Fruit fly (Drosophila melanogaster): ENCODE measurements around the gene CG1907.

CG1907 gene

dm6 chr3R:29591481-29592138 lies 27.3 kb upstream of the CG1907 start, which contains the start of gene alph:
Gene alph, plus strand, starts transcription at chr3R:29591831.
- TF ChIP-seq Clk (GFP tag; optimal IDR thresholded peaks at IDR 0.05) (no peak), CG1620 (GFP tag; optimal IDR thresholded peaks at IDR 0.05) (no peak), CG12768 (GFP tag; optimal IDR thresholded peaks at IDR 0.05) (no peak), ovo (GFP tag; optimal IDR thresholded peaks at IDR 0.05) (no peak), Mnt (GFP tag; optimal IDR thresholded peaks at IDR 0.05) (peak; percentile 28), Hr96 (GFP tag; optimal IDR thresholded peaks at IDR 0.05) (peak; percentile 13), kay (GFP tag; ENCODE audit: borderline replicate concordance) (no peak), tj (GFP tag; optimal IDR thresholded peaks at IDR 0.05) (no peak), pad (GFP tag; optimal IDR thresholded peaks at IDR 0.05) (no peak), CG33017 (tag; optimal IDR thresholded peaks at IDR 0.05) (no peak), toe (GFP tag; optimal IDR thresholded peaks at IDR 0.05) (peak; percentile 20), CG5204 (GFP tag; optimal IDR thresholded peaks at IDR 0.05) (no peak), CG11617 (GFP tag; optimal IDR thresholded peaks at IDR 0.05) (no peak), CG14711 (tag; optimal IDR thresholded peaks at IDR 0.05) (no peak), cnc (optimal IDR thresholded peaks at IDR 0.05) (no peak), CG7045 (GFP tag; optimal IDR thresholded peaks at IDR 0.05) (no peak)

DNA sequence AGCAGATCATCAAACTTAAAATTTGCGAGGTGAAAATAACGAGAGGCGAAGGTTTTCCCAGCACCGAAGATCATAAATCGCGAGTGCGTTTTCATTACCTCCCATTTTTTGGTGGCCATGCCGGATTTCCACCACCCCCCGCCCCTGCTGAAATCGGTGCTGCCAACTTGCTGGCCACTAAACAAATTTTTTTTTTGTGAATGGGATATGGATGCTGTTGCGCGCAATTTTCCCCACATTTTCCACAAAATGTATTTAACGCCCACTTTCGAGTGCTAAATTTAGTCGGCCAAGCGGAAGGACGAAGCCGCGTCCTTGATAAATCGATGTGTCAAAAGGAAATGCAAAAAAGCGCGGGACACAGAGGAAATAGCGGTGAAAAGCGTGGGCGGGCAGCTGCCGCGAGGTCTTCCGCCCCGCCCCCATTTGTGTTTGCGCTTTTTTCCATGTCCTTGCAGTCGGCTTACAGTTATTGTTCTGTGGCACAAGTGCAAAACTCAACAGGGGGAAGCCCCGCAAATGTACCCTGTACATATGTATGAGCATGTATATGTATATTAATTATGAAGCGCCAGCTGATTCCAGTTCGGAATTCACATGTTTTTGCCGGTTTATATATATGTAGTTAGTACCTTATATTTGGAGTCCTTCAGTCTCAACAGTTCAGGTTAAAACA lies 26.6 kb upstream of the CG1907 start:
- no peak for TF ChIP-seq CG33017 (tag; optimal IDR thresholded peaks at IDR 0.05)
- no peak for TF ChIP-seq CG1620 (GFP tag; optimal IDR thresholded peaks at IDR 0.05)
- TF ChIP-seq kay (GFP tag; ENCODE audit: borderline replicate concordance): no peak
- no peak for TF ChIP-seq Mnt (GFP tag; optimal IDR thresholded peaks at IDR 0.05)
- no peak for TF ChIP-seq Crg-1 (GFP tag; optimal IDR thresholded peaks at IDR 0.05)
- TF ChIP-seq bab1 (GFP tag; optimal IDR thresholded peaks at IDR 0.05): no peak
- TF ChIP-seq ovo (GFP tag; optimal IDR thresholded peaks at IDR 0.05): no peak
- no peak for TF ChIP-seq cic (GFP tag; optimal IDR thresholded peaks at IDR 0.05)

dm6 chr3R:29600762-29601161 lies 18.1 kb upstream of the CG1907 start, which contains the start of gene CG7568:
Gene CG7568, minus strand, starts transcription at chr3R:29600862.
- TF ChIP-seq CG5204 (GFP tag; optimal IDR thresholded peaks at IDR 0.05) (no peak), CG12768 (GFP tag; optimal IDR thresholded peaks at IDR 0.05) (no peak), CG7045 (GFP tag; optimal IDR thresholded peaks at IDR 0.05) (no peak), Crg-1 (GFP tag; optimal IDR thresholded peaks at IDR 0.05) (no peak)

DNA sequence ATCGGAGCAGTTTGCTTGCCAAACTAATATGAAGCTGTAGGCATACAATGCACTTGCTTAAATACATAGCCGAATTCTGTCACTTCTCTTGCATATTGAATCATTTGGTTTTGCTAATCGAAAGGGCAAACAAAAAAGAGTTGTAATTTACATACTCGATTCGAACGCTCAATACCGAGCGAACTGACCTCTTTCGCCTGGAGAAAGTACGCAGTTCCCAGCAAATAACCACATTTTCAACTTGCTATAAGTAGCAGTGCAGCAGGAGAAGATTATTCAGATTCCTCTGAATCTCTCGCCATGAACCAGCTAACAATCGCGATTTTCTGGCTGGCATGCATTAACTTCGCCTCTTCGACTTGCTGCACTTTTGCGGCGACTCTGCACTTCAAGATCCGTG lies 10.7 kb upstream of the CG1907 start, which contains the start of gene Diedel2:
TSS of gene Diedel2 (plus strand) at position 301 of the 400 bp plus-strand sequence.
- TF ChIP-seq cnc (optimal IDR thresholded peaks at IDR 0.05) (no peak), Mnt (GFP tag; optimal IDR thresholded peaks at IDR 0.05) (no peak), Hr96 (GFP tag; optimal IDR thresholded peaks at IDR 0.05) (no peak), CG14711 (tag; optimal IDR thresholded peaks at IDR 0.05) (no peak), cic (GFP tag; optimal IDR thresholded peaks at IDR 0.05) (no peak), pad (GFP tag; optimal IDR thresholded peaks at IDR 0.05) (no peak), bab1 (GFP tag; optimal IDR thresholded peaks at IDR 0.05) (no peak), CG5204 (GFP tag; optimal IDR thresholded peaks at IDR 0.05) (no peak), Crg-1 (GFP tag; optimal IDR thresholded peaks at IDR 0.05) (no peak)

DNA sequence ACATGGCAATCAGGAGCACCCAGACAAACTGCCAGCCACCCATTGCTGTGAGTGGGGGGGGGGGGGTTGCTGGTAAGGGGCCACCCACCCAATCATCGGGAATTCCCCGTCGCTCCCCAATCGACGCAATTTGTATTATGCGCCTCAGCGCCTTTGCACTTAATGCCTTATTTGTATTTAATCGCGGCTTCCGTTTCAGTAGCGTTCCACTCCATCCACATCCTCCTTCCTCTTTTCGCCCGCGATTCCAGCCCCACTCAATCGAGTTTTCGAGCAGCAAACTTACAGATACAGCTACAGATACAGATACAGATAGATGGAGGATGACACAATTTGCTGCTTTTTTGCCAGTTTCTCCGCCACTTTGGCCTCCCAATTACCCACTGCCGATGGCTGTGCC lies 7.9 kb upstream of the CG1907 start:
- TF ChIP-seq CG12768 (GFP tag; optimal IDR thresholded peaks at IDR 0.05) (no peak), ovo (GFP tag; optimal IDR thresholded peaks at IDR 0.05) (no peak), tj (GFP tag; optimal IDR thresholded peaks at IDR 0.05) (no peak), pad (GFP tag; optimal IDR thresholded peaks at IDR 0.05) (no peak), CG33017 (tag; optimal IDR thresholded peaks at IDR 0.05) (no peak), CG11617 (GFP tag; optimal IDR thresholded peaks at IDR 0.05) (no peak), CG7101 (tag; optimal IDR thresholded peaks at IDR 0.05) (no peak), CG7045 (GFP tag; optimal IDR thresholded peaks at IDR 0.05) (no peak), Mnt (GFP tag; optimal IDR thresholded peaks at IDR 0.05) (no peak), kay (GFP tag; ENCODE audit: borderline replicate concordance) (no peak), CG5204 (GFP tag; optimal IDR thresholded peaks at IDR 0.05) (no peak), CG14711 (tag; optimal IDR thresholded peaks at IDR 0.05) (no peak), cic (GFP tag; optimal IDR thresholded peaks at IDR 0.05) (no peak)

DNA sequence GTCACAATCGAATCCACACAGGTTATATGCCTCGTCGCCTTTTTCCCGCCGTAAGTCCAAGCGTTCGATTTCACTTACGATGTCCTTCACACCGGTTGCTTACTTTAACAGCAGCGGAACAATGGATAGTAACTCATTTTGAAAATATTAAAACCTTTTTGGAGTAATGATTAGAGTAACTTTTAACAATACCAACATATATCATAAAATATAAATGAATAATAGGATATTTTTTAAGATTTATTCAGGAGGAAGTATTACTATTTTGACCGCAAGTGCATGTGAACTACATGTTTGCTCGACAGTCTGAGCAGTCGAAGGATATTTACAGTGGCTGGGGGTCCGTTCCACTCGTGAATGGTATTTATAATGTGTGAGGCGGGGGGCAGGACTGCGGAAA lies 1.7 kb upstream of the CG1907 start:
- no peak for TF ChIP-seq CG7045 (GFP tag; optimal IDR thresholded peaks at IDR 0.05)
- no peak for TF ChIP-seq cic (GFP tag; optimal IDR thresholded peaks at IDR 0.05)
- TF ChIP-seq CG14711 (tag; optimal IDR thresholded peaks at IDR 0.05): no peak
- no peak for TF ChIP-seq pad (GFP tag; optimal IDR thresholded peaks at IDR 0.05)
- no peak for TF ChIP-seq CG5204 (GFP tag; optimal IDR thresholded peaks at IDR 0.05)
- no peak for TF ChIP-seq CG1620 (GFP tag; optimal IDR thresholded peaks at IDR 0.05)
- TF ChIP-seq tj (GFP tag; optimal IDR thresholded peaks at IDR 0.05): no peak
- no peak for TF ChIP-seq Crg-1 (GFP tag; optimal IDR thresholded peaks at IDR 0.05)
- no peak for TF ChIP-seq cnc (optimal IDR thresholded peaks at IDR 0.05)
- TF ChIP-seq Hr96 (GFP tag; optimal IDR thresholded peaks at IDR 0.05): no peak
- TF ChIP-seq Mnt (GFP tag; optimal IDR thresholded peaks at IDR 0.05): no peak
- TF ChIP-seq bab1 (GFP tag; optimal IDR thresholded peaks at IDR 0.05): no peak
- TF ChIP-seq CG33017 (tag; optimal IDR thresholded peaks at IDR 0.05): no peak
- TF ChIP-seq CG12768 (GFP tag; optimal IDR thresholded peaks at IDR 0.05): no peak
- TF ChIP-seq CG11617 (GFP tag; optimal IDR thresholded peaks at IDR 0.05): no peak
- TF ChIP-seq kay (GFP tag; ENCODE audit: borderline replicate concordance): no peak
- TF ChIP-seq ovo (GFP tag; optimal IDR thresholded peaks at IDR 0.05): no peak
- TF ChIP-seq toe (GFP tag; optimal IDR thresholded peaks at IDR 0.05): no peak

All from whole organism, adult.